Worm (Caenorhabditis elegans) whole organism, L4 larva: ENCODE measurements around the gene Y43F8B.12.

Experiments
- F37D6.2 ChIP-seq: sonication (generic microtip); optimal IDR thresholded peaks from 2 replicates; lab custom pipeline; 2016; ENCODE audit warnings: mild to moderate bottlenecking, missing genetic modification characterization, missing compliant biosample characterization
- F49E8.2 ChIP-seq: sonication (generic microtip); optimal IDR thresholded peaks from 2 replicates; lab custom pipeline; 2016; ENCODE audit warnings: missing compliant biosample characterization, mild to moderate bottlenecking, missing genetic modification characterization, borderline replicate concordance
- R02D3.7 ChIP-seq: fragments of 150-350 bp; sonication (generic microtip); optimal IDR thresholded peaks from 3 replicates; lab custom pipeline; 2014; ENCODE audit warnings: missing biosample characterization, missing genetic modification characterization
- T26A8.4 ChIP-seq: fragments of 200-800 bp; sonication (Bioruptor generic); IDR thresholded peaks from 2 replicates; pipeline ENCODE4 v1.3.6; 2022; ENCODE audit warnings: missing genetic modification characterization, missing compliant biosample characterization
- Y105C5A.15 ChIP-seq: fragments of 200-800 bp; sonication (Bioruptor generic); IDR thresholded peaks from 2 replicates; pipeline ENCODE4 v1.3.6; 2022; ENCODE audit warnings: missing genetic modification characterization, missing compliant biosample characterization
- Y48G9A.11 ChIP-seq: fragments of 200-800 bp; sonication (Bioruptor generic); IDR thresholded peaks from 2 replicates; pipeline ENCODE4 v1.3.6; 2022; ENCODE audit warnings: missing genetic modification reagents, missing genetic modification characterization, missing compliant biosample characterization
- Y75B8A.6 ChIP-seq: fragments of 200-800 bp; sonication (Bioruptor generic); IDR thresholded peaks from 2 replicates; pipeline ENCODE4 v1.3.6; 2022; ENCODE audit warnings: missing genetic modification reagents, missing genetic modification characterization, missing compliant biosample characterization
- ceh-20 ChIP-seq: fragments of 200-800 bp; sonication (Bioruptor generic); IDR thresholded peaks from 2 replicates; pipeline ENCODE4 v1.3.6; 2022; ENCODE audit warnings: missing genetic modification reagents, missing genetic modification characterization, missing compliant biosample characterization
- ceh-28 ChIP-seq: fragments of 150-350 bp; optimal IDR thresholded peaks from 2 replicates; lab custom pipeline; 2014; ENCODE audit warnings: missing biosample characterization, missing genetic modification reagents, missing genetic modification characterization
- cey-2 ChIP-seq: sonication (generic microtip); optimal IDR thresholded peaks from 3 replicates; lab custom pipeline; 2017; ENCODE audit warnings: missing genetic modification characterization, mild to moderate bottlenecking, missing compliant biosample characterization, antibody characterized with exemption, borderline replicate concordance; ENCODE audit not compliant: insufficient read depth
- daf-19 ChIP-seq: fragments of 200-800 bp; sonication (Bioruptor generic); conservative IDR thresholded peaks from 2 replicates; pipeline ENCODE4 v1.3.6; 2022; ENCODE audit warnings: missing genetic modification characterization, missing compliant biosample characterization
- dmd-6 ChIP-seq: fragments of 200-800 bp; sonication (Bioruptor generic); IDR thresholded peaks from 2 replicates; pipeline ENCODE4 v1.3.6; 2022; ENCODE audit warnings: missing genetic modification reagents, missing genetic modification characterization, missing compliant biosample characterization
- dmd-8 ChIP-seq: fragments of 200-800 bp; sonication (Bioruptor generic); IDR thresholded peaks from 2 replicates; pipeline ENCODE4 v1.3.6; 2022; ENCODE audit warnings: missing genetic modification characterization, missing compliant biosample characterization
- dmd-9 ChIP-seq: fragments of 200-800 bp; sonication (Bioruptor generic); IDR thresholded peaks from 2 replicates; pipeline ENCODE4 v1.3.6; 2022; ENCODE audit warnings: missing genetic modification reagents, missing genetic modification characterization, missing compliant biosample characterization
- duxl-1 ChIP-seq: sonication (generic microtip); optimal IDR thresholded peaks from 2 replicates; lab custom pipeline; 2016; ENCODE audit warnings: mild to moderate bottlenecking, missing genetic modification characterization, moderate library complexity, missing compliant biosample characterization; ENCODE audit not compliant: poor library complexity
- egl-27 ChIP-seq: sonication (generic microtip); optimal IDR thresholded peaks from 3 replicates; lab custom pipeline; 2017; ENCODE audit warnings: missing biosample characterization, missing genetic modification reagents, missing genetic modification characterization
- fkh-10 ChIP-seq: fragments of 150-350 bp; optimal IDR thresholded peaks from 2 replicates; lab custom pipeline; 2014; ENCODE audit warnings: missing biosample characterization, missing genetic modification reagents, missing genetic modification characterization
- fos-1 ChIP-seq: fragments of 150-350 bp; optimal IDR thresholded peaks from 2 replicates; lab custom pipeline; 2014; ENCODE audit warnings: missing biosample characterization, missing genetic modification characterization
- hlh-11 ChIP-seq: fragments of 200-800 bp; sonication (Bioruptor generic); optimal IDR thresholded peaks from 2 replicates; lab custom pipeline; 2018; ENCODE audit warnings: mild to moderate bottlenecking, missing genetic modification characterization, missing compliant biosample characterization
- hlh-30 ChIP-seq: sonication (generic microtip); optimal IDR thresholded peaks from 2 replicates; lab custom pipeline; 2017; ENCODE audit warnings: antibody characterized with exemption, mild to moderate bottlenecking, missing genetic modification characterization, missing compliant biosample characterization; ENCODE audit not compliant: insufficient read depth
- lim-7 ChIP-seq: fragments of 200-800 bp; sonication (Bioruptor generic); IDR thresholded peaks from 2 replicates; pipeline ENCODE4 v1.3.6; 2022; ENCODE audit warnings: missing genetic modification characterization, missing compliant biosample characterization
- lin-1 ChIP-seq: fragments of 200-800 bp; sonication (Bioruptor generic); IDR thresholded peaks from 2 replicates; pipeline ENCODE4 v1.3.6; 2022; ENCODE audit warnings: missing genetic modification reagents, missing genetic modification characterization, missing compliant biosample characterization
- lin-29 ChIP-seq: fragments of 200-800 bp; sonication (Bioruptor generic); IDR thresholded peaks from 2 replicates; pipeline ENCODE4 v1.3.6; 2022; ENCODE audit warnings: missing genetic modification reagents, missing genetic modification characterization, missing compliant biosample characterization
- madf-5 ChIP-seq, 2 experiments: fragments of 200-800 bp; sonication (Bioruptor generic); IDR thresholded peaks; 2 replicates each; pipeline ENCODE4 v1.3.6; 2022; ENCODE audit warnings: missing compliant biosample characterization in 2 of 2, missing genetic modification characterization in 2 of 2
- mxl-3 ChIP-seq: fragments of 200-800 bp; sonication (Bioruptor generic); optimal IDR thresholded peaks from 2 replicates; lab custom pipeline; 2018; ENCODE audit warnings: mild to moderate bottlenecking, missing genetic modification characterization, missing compliant biosample characterization
- nhr-102 ChIP-seq: sonication (generic microtip); optimal IDR thresholded peaks from 2 replicates; lab custom pipeline; 2016; ENCODE audit warnings: mild to moderate bottlenecking, missing genetic modification characterization, moderate library complexity, missing compliant biosample characterization
- nhr-28 ChIP-seq: fragments of 150-350 bp; optimal IDR thresholded peaks from 2 replicates; lab custom pipeline; 2014; ENCODE audit warnings: missing biosample characterization, missing genetic modification characterization
- nhr-6 ChIP-seq: fragments of 150-350 bp; optimal IDR thresholded peaks from 2 replicates; lab custom pipeline; 2014; ENCODE audit warnings: missing biosample characterization, missing genetic modification characterization
- php-3 ChIP-seq: fragments of 200-800 bp; sonication (Bioruptor generic); IDR thresholded peaks from 2 replicates; pipeline ENCODE4 v1.3.6; 2022; ENCODE audit warnings: missing genetic modification reagents, missing genetic modification characterization, missing compliant biosample characterization
- pqm-1 ChIP-seq: sonication (generic microtip); optimal IDR thresholded peaks from 2 replicates; lab custom pipeline; 2017; ENCODE audit warnings: missing biosample characterization, missing genetic modification characterization
- saeg-2 ChIP-seq: fragments of 200-800 bp; sonication (Bioruptor generic); IDR thresholded peaks from 2 replicates; pipeline ENCODE4 v1.3.6; 2022; ENCODE audit warnings: missing genetic modification reagents, missing genetic modification characterization, missing compliant biosample characterization
- skn-1 ChIP-seq: fragments of 150-350 bp; optimal IDR thresholded peaks from 2 replicates; lab custom pipeline; 2014; ENCODE audit warnings: missing biosample characterization, missing genetic modification characterization
- spr-3 ChIP-seq: fragments of 200-800 bp; sonication (Bioruptor generic); optimal IDR thresholded peaks from 2 replicates; lab custom pipeline; 2018; ENCODE audit warnings: mild to moderate bottlenecking, missing genetic modification characterization, missing compliant biosample characterization
- unc-62 ChIP-seq, 3 experiments: fragments of 150-350 bp in 1 of 3; sonication (generic microtip); optimal IDR thresholded peaks in 2 of 3; peaks in 1 of 3; 1 replicate in 1 of 3; 2 replicates in 2 of 3; lab custom pipeline; 2014 to 2017; ENCODE audit warnings: missing biosample characterization in 3 of 3, missing genetic modification characterization in 3 of 3, missing genetic modification reagents in 3 of 3, missing genotype in 1 of 3
- zag-1 ChIP-seq: fragments of 150-350 bp; optimal IDR thresholded peaks from 2 replicates; lab custom pipeline; 2014; ENCODE audit warnings: missing biosample characterization, missing genetic modification characterization
- zip-2 ChIP-seq: fragments of 150-350 bp; optimal IDR thresholded peaks from 2 replicates; lab custom pipeline; 2014; ENCODE audit warnings: missing biosample characterization, missing genetic modification characterization
- ztf-11 ChIP-seq: fragments of 150-350 bp; optimal IDR thresholded peaks from 2 replicates; lab custom pipeline; 2014; ENCODE audit warnings: missing biosample characterization, missing genetic modification characterization
- ztf-7 ChIP-seq: fragments of 150-350 bp; optimal IDR thresholded peaks from 2 replicates; lab custom pipeline; 2014; ENCODE audit warnings: missing biosample characterization, missing genetic modification characterization

The Y43F8B.12 gene

ce11 chrV:19468083-19468482 is at the start of gene Y43F8B.12:
TSS of gene Y43F8B.12 (plus strand) at chrV:19468383.
- TF ChIP-seq daf-19 (GFP tag; lab: Robert Waterston, UW) (no peak), mxl-3 (no peak), T26A8.4 (GFP tag; lab: Robert Waterston, UW) (no peak), F37D6.2 (tag; lab: Kevin White, UChicago) (no peak), Y48G9A.11 (GFP tag; lab: Robert Waterston, UW) (no peak), spr-3 (GFP tag; lab: Kevin White, UChicago) (no peak), madf-5 (GFP tag; IDR thresholded peaks at IDR 0.05; lab: Robert Waterston, UW) (no peak), pqm-1 (tag; lab: Kevin White, UChicago) (no peak), lin-1 (GFP tag; lab: Robert Waterston, UW) (no peak), Y75B8A.6 (GFP tag; lab: Robert Waterston, UW) (no peak), nhr-102 (tag; lab: Kevin White, UChicago) (no peak), cey-2 (no peak), R02D3.7 (tag; lab: Kevin White, UChicago) (no peak), duxl-1 (tag; lab: Kevin White, UChicago) (no peak), fos-1 (no peak), nhr-6 (tag; lab: Kevin White, UChicago) (no peak), zag-1 (tag; lab: Kevin White, UChicago) (no peak)

- peak; percentile 94 for TF ChIP-seq php-3 (GFP tag; lab: Robert Waterston, UW)
- peak; percentile 6 for TF ChIP-seq nhr-28
These were observed 48.9 kb upstream of the Y43F8B.12 start for ce11 chrV:19419301-19419700.

DNA sequence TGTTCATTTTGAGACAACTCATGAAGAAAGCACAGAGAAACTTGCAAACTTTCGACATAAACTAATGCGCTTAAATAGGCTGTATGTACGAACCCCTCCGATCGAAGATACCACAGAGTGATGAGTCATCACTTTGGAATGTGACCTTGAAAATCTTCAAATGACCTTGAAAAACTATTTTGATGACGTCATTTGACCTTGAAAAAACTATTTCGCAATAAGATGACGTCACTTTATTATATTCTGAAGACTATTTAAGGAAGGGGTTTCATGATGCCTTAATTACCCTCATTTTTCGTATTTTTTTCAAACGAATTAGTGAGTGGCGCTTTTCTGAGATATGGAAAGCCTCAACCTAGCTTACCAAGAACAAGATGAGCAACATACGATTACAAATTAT is 47.1 kb upstream of the Y43F8B.12 start, which contains the start of gene C25F9.2:
C25F9.2 (plus strand) TSS at position 341 of the 400 bp plus-strand sequence.
- TF ChIP-seq Y105C5A.15: no peak
- TF ChIP-seq madf-5 (GFP tag; IDR thresholded peaks at IDR 0.05; lab: Robert Waterston, UW): no peak
- TF ChIP-seq ceh-20 (GFP tag; lab: Robert Waterston, UW): no peak
- no peak for TF ChIP-seq spr-3 (GFP tag; lab: Kevin White, UChicago)
- TF ChIP-seq ztf-11 (tag; lab: Kevin White, UChicago): no peak
- no peak for TF ChIP-seq F49E8.2 (tag; lab: Kevin White, UChicago)
- no peak for TF ChIP-seq ztf-7

DNA sequence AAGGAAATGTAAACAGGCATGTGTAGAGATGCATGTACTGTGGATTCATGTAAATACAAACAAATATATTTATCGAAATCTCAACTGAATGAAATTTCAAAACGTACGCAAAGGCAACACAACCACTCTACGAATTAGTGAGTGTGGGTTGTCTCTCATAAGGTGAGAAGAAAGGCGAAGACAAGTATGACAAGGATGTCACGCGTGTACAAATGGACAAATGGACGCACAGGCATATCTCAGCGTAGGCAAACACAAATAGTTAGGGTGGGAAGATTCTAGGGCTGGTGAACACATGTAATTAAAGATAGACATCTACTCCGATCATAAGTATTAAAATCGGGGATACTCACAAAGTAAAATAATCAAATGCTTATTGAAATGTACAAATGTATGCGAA is 40.1 kb upstream of the Y43F8B.12 start:
- TF ChIP-seq hlh-30: peak; percentile 77
- no peak for TF ChIP-seq egl-27 (tag; lab: Kevin White, UChicago)
- TF ChIP-seq mxl-3: peak; percentile 19
- TF ChIP-seq hlh-11 (tag; lab: Kevin White, UChicago): peak; percentile 11
- TF ChIP-seq madf-5 (GFP tag; IDR thresholded peaks at IDR 0.05; lab: Robert Waterston, UW): no peak
- TF ChIP-seq ztf-11 (tag; lab: Kevin White, UChicago): no peak
- TF ChIP-seq unc-62 (GFP tag; optimal IDR thresholded peaks at IDR 0.05 in 1 of 2; lab: Kevin White, UChicago): peak in 1 of 2 experiments; percentile 61
- no peak for TF ChIP-seq unc-62 (tag; optimal IDR thresholded peaks at IDR 0.05; lab: Kevin White, UChicago)

DNA sequence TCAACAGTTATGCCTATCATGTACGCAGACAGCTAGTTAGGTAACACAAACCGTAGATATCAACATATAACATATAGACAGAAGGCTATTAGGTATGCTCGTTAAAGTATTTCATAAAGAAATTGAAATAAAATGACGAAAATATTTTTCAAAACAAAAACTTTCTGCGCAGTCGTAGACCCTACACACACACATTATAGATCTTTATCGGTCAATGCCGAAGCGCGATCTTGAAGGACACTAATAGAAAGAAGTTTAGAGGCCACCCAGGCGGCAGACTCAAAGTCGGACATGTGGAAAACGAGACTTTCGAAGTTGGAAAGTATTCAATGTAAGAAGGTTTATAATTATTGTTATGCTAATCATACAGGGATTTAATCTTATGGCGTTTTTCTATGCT is 39.2 kb upstream of the Y43F8B.12 start:
- TF ChIP-seq php-3 (GFP tag; lab: Robert Waterston, UW): no peak
- no peak for TF ChIP-seq zip-2 (tag; lab: Kevin White, UChicago)
- no peak for TF ChIP-seq fkh-10 (GFP tag; lab: Kevin White, UChicago)
- TF ChIP-seq lim-7: no peak
- TF ChIP-seq dmd-8 (GFP tag; lab: Robert Waterston, UW): no peak
- no peak for TF ChIP-seq dmd-9 (GFP tag; lab: Robert Waterston, UW)
- no peak for TF ChIP-seq dmd-6 (GFP tag; lab: Robert Waterston, UW)
- TF ChIP-seq saeg-2: no peak
- TF ChIP-seq ceh-28 (tag; lab: Kevin White, UChicago): no peak
- no peak for TF ChIP-seq lin-29
- no peak for TF ChIP-seq duxl-1 (tag; lab: Kevin White, UChicago)
- no peak for TF ChIP-seq skn-1
- TF ChIP-seq, all 104 proteins: peak for 0
